Worm (Caenorhabditis elegans): ENCODE results near the gene Y37E11B.5.
A peak's percentile ranks its signal among the peaks of the same experiment; 100 is the strongest.

Gene Y37E11B.5

DNA sequence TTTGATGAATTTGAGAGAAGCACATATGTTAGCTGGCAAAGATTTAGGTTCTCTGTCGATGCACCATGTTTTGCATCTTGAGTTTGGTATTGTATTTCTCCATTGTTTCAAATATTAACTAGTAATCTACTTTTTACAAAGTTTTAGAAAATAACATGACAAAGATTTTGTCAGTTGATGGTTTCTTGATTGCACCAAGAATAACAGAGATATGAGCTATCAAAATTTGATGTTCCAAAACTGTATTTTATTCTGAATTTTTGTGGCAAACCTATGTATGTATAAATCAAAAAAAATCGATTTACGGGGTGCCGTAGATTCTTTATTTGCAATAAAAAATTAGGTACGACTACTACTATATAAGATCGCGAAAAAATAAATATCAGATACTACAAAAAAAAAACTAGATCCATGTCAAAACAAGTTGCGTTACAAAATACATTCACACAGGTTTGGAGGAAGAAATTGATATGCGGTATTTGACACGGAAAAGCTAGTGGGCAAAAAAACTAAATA lies 46.6 kb upstream of the Y37E11B.5 start (continued):
- TF ChIP-seq lin-54 (GFP tag; optimal IDR thresholded peaks at IDR 0.05) (peak; percentile 16), atf-7 (tag; optimal IDR thresholded peaks at IDR 0.05) (no peak), unc-62 (GFP tag; optimal IDR thresholded peaks at IDR 0.05) (no peak), Y79H2A.3 (GFP tag; conservative IDR thresholded peaks at IDR 0.05) (0 out of 2 replicates have a peak, but pooled peaks have one; percentile 38), rpc-1 (optimal IDR thresholded peaks at IDR 0.05) (no peak), rpc-1 (tag; optimal IDR thresholded peaks at IDR 0.05) (no peak), B0019.2 (GFP tag; conservative IDR thresholded peaks at IDR 0.05) (no peak)

- TF ChIP-seq ceh-58 (GFP tag; IDR thresholded peaks at IDR 0.05) = no peak
These were observed 43.8 kb upstream of the Y37E11B.5 start, which contains the start of gene CC8.3 for ce11 chrIV:3642189-3642588. TSS of gene CC8.3 (minus strand) at chrIV:3642289.

ce11 chrIV:3638250-3638926 lies 40.0 kb upstream of the Y37E11B.5 start:
- TF ChIP-seq F57C9.4 (tag; optimal IDR thresholded peaks at IDR 0.05) (no peak), ztf-25 (GFP tag; IDR thresholded peaks at IDR 0.05) (no peak), let-526 (GFP tag; IDR thresholded peaks at IDR 0.05) (no peak), pha-4 (tag; optimal IDR thresholded peaks at IDR 0.05) (no peak), ama-1 (optimal IDR thresholded peaks at IDR 0.05) (no peak), ama-1 (GFP tag; optimal IDR thresholded peaks at IDR 0.05) (no peak), Y79H2A.3 (GFP tag; conservative IDR thresholded peaks at IDR 0.05) (no peak), zfh-2 (GFP tag; conservative IDR thresholded peaks at IDR 0.05) (peak; percentile 90), egrh-3 (GFP tag; IDR thresholded peaks at IDR 0.05) (peak; percentile 35; the same call in 1 of the 2 replicates)

ce11 chrIV:3636528-3637129 lies 38.3 kb upstream of the Y37E11B.5 start, which contains the start of gene madf-9:
TSS of gene madf-9 (plus strand) at chrIV:3637079.
- TF ChIP-seq C17E4.6 (GFP tag; IDR thresholded peaks at IDR 0.05) = peak; percentile 6; the same call in 1 of the 2 replicates
- peak; percentile 12 for TF ChIP-seq B0035.1 (tag; optimal IDR thresholded peaks at IDR 0.05)
- TF ChIP-seq ceh-27 (GFP tag; optimal IDR thresholded peaks at IDR 0.05) = peak; percentile 53
- peak; percentile 52; the same call in 1 of the 2 replicates for TF ChIP-seq let-526 (GFP tag; IDR thresholded peaks at IDR 0.05)
- TF ChIP-seq mcd-1 (GFP tag; IDR thresholded peaks at IDR 0.05) = peak; percentile 73
- peak; percentile 58; the same call in 1 of the 2 replicates for TF ChIP-seq pbrm-1 (GFP tag; IDR thresholded peaks at IDR 0.05)
- TF ChIP-seq nfyb-1 (GFP tag; IDR thresholded peaks at IDR 0.05) = peak; percentile 76
- TF ChIP-seq hmg-20 (GFP tag; IDR thresholded peaks at IDR 0.05) = 0 out of 2 replicates have a peak, but pooled peaks have one; percentile 2
- no peak for TF ChIP-seq unc-130 (GFP tag; optimal IDR thresholded peaks at IDR 0.05)
- TF ChIP-seq hsf-1 (GFP tag; IDR thresholded peaks at IDR 0.05) = no peak
- peak; percentile 47 for TF ChIP-seq ztf-26 (tag; optimal IDR thresholded peaks at IDR 0.05)
- TF ChIP-seq ztf-18 (tag; optimal IDR thresholded peaks at IDR 0.05) = peak; percentile 23
- TF ChIP-seq F52B5.7 (tag; optimal IDR thresholded peaks at IDR 0.05) = peak; percentile 10
- TF ChIP-seq rcor-1 (GFP tag; IDR thresholded peaks at IDR 0.05) = 0 out of 2 replicates have a peak, but pooled peaks have one; percentile 13
- TF ChIP-seq sea-2 (GFP tag; IDR thresholded peaks at IDR 0.05) = no peak
- TF ChIP-seq die-1 (tag; optimal IDR thresholded peaks at IDR 0.05) = peak; percentile 29
- peak; percentile 91 for TF ChIP-seq cebp-2 (GFP tag; IDR thresholded peaks at IDR 0.05)
- peak; percentile 62 for TF ChIP-seq K12H6.12 (tag; optimal IDR thresholded peaks at IDR 0.05)
- peak; percentile 57 for TF ChIP-seq gei-17 (GFP tag; optimal IDR thresholded peaks at IDR 0.05)
- TF ChIP-seq B0336.3 (GFP tag; IDR thresholded peaks at IDR 0.05) = peak; percentile 83; the same call in 1 of the 2 replicates
- 0 out of 2 replicates have a peak, but pooled peaks have one; percentile 10 for TF ChIP-seq attf-3 (GFP tag; conservative IDR thresholded peaks at IDR 0.05)
- peak; percentile 99 for TF ChIP-seq zfh-2 (GFP tag; conservative IDR thresholded peaks at IDR 0.05)
- no peak for TF ChIP-seq nhr-27 (tag; optimal IDR thresholded peaks at IDR 0.05)
- peak; percentile 20 for TF ChIP-seq tbp1 (GFP tag; optimal IDR thresholded peaks at IDR 0.05)
- peak; percentile 48; the same call in 1 of the 2 replicates for TF ChIP-seq K11D2.4 (GFP tag; IDR thresholded peaks at IDR 0.05)
- peak; percentile 15 for TF ChIP-seq sptf-2 (GFP tag; optimal IDR thresholded peaks at IDR 0.05)
- 0 out of 2 replicates have a peak, but pooled peaks have one; percentile 39 for TF ChIP-seq egl-44 (GFP tag; IDR thresholded peaks at IDR 0.05)
- no peak for TF ChIP-seq rpc-1 (optimal IDR thresholded peaks at IDR 0.05)
- no peak for TF ChIP-seq rpc-1 (tag; optimal IDR thresholded peaks at IDR 0.05)
- peak; percentile 15; the same call in 1 of the 2 replicates for TF ChIP-seq ceh-100 (GFP tag; IDR thresholded peaks at IDR 0.05)
